Worm (Caenorhabditis elegans): ENCODE measurements around the gene ttr-29.
A peak's percentile ranks its signal among the peaks of the same experiment; 100 is the strongest.

ce11 chrV:12950812-12951528 lies 44.3 kb upstream of the ttr-29 start, which contains the start of the genes T16G1.9 and T16G1.18:
- TF ChIP-seq klf-2 (GFP tag; conservative IDR thresholded peaks at IDR 0.05), result no peak
- TF ChIP-seq T22C8.4 (GFP tag; IDR thresholded peaks at IDR 0.05), result no peak
- TF ChIP-seq cog-1 (tag; optimal IDR thresholded peaks at IDR 0.05), result peak; percentile 35
- TF ChIP-seq tab-1 (GFP tag; IDR thresholded peaks at IDR 0.05), result no peak
- TF ChIP-seq med-1 (GFP tag; optimal IDR thresholded peaks at IDR 0.05; ENCODE audit: insufficient read depth), result no peak

Data from whole organism, midembryonic.